Worm (Caenorhabditis elegans) whole organism, late embryonic: Measurements from ENCODE around the gene F56D6.19.

Source experiments
- C08G9.2 ChIP-seq: sonication (generic microtip); optimal IDR thresholded peaks from 2 replicates; lab custom pipeline; 2016; ENCODE audit warnings: mild to moderate bottlenecking, missing genetic modification characterization, moderate library complexity, missing compliant biosample characterization
- ama-1 ChIP-seq: fragments of 150-350 bp; optimal IDR thresholded peaks from 2 replicates; lab custom pipeline; 2014
- ceh-9 ChIP-seq: sonication (generic microtip); optimal IDR thresholded peaks from 2 replicates; lab custom pipeline; 2016; ENCODE audit warnings: mild to moderate bottlenecking, missing genetic modification characterization, inconsistent platforms, missing compliant biosample characterization
- hlh-6 ChIP-seq: sonication (generic microtip); optimal IDR thresholded peaks from 2 replicates; lab custom pipeline; 2016; ENCODE audit warnings: missing genotype, missing genetic modification characterization, missing compliant biosample characterization
- npax-4 ChIP-seq: sonication (generic microtip); optimal IDR thresholded peaks from 2 replicates; lab custom pipeline; 2016; ENCODE audit warnings: missing genetic modification characterization, missing compliant biosample characterization
- pag-3 ChIP-seq: sonication (generic microtip); optimal IDR thresholded peaks from 2 replicates; lab custom pipeline; 2016; ENCODE audit warnings: missing compliant biosample characterization, missing genetic modification characterization, borderline replicate concordance
- pax-1 ChIP-seq: fragments of 150-350 bp; optimal IDR thresholded peaks from 2 replicates; lab custom pipeline; 2014; ENCODE audit warnings: missing biosample characterization, missing genetic modification characterization
- unc-55 ChIP-seq: sonication (generic microtip); optimal IDR thresholded peaks from 2 replicates; lab custom pipeline; 2017; ENCODE audit warnings: missing biosample characterization, missing genetic modification reagents, missing genetic modification characterization

- TF ChIP-seq ama-1 (lab: Kevin White, UChicago) (no peak), C08G9.2 (no peak), unc-55 (GFP tag; lab: Kevin White, UChicago) (no peak), pag-3 (tag; lab: Kevin White, UChicago) (no peak), npax-4 (no peak), ceh-9 (tag; lab: Kevin White, UChicago) (no peak), hlh-6 (tag; lab: Kevin White, UChicago) (no peak), pax-1 (tag; lab: Kevin White, UChicago) (no peak)
These were observed 45.8 kb downstream of the F56D6.19 start, which contains the start of gene clec-75 for ce11 chrIV:3960396-3960795.
